Fruit fly (Drosophila melanogaster) whole organism, wandering third instar larva: ENCODE measurements around the gene CG43815.

Experiments
- CG32264 ChIP-seq: fragments of 200-800 bp; sonication (Bioruptor generic); optimal IDR thresholded peaks from 2 replicates; lab custom pipeline; 2016; ENCODE audit warnings: missing biosample characterization, missing genetic modification characterization
- CrebA ChIP-seq: fragments of 200-800 bp; sonication (Bioruptor generic); optimal IDR thresholded peaks from 2 replicates; lab custom pipeline; 2016; ENCODE audit warnings: missing biosample characterization, mild to moderate bottlenecking, missing genetic modification characterization, borderline replicate concordance
- Dif ChIP-seq: fragments of 200-275, 200-300 bp; sonication (Bioruptor generic); optimal IDR thresholded peaks from 2 replicates; lab custom pipeline; 2018; ENCODE audit warnings: missing biosample characterization, missing genetic modification characterization; ENCODE audit not compliant: partially characterized antibody
- GATAd ChIP-seq: sonication (Bioruptor generic); optimal IDR thresholded peaks from 2 replicates; lab custom pipeline; 2016; ENCODE audit warnings: missing biosample characterization, missing genetic modification characterization
- HLH106 ChIP-seq: fragments of 200-800 bp; optimal IDR thresholded peaks from 3 replicates; lab custom pipeline; 2019; ENCODE audit warnings: missing biosample characterization, mild to moderate bottlenecking, missing genetic modification characterization, moderate library complexity
- Hnf4 ChIP-seq: fragments of 200-800 bp; sonication (Bioruptor generic); optimal IDR thresholded peaks from 2 replicates; lab custom pipeline; 2016; ENCODE audit warnings: missing biosample characterization, mild to moderate bottlenecking, missing genetic modification characterization
- Hr78 ChIP-seq: fragments of >200 bp; optimal IDR thresholded peaks from 2 replicates; lab custom pipeline; 2017; ENCODE audit warnings: missing biosample characterization, missing genetic modification characterization
- Hr83 ChIP-seq: fragments of 200-300 bp; sonication (Bioruptor generic); optimal IDR thresholded peaks from 2 replicates; lab custom pipeline; 2016; ENCODE audit warnings: missing biosample characterization, mild to moderate bottlenecking, missing genetic modification characterization, moderate library complexity; ENCODE audit not compliant: poor library complexity, severe bottlenecking
- Jra ChIP-seq: sonication (Bioruptor generic); optimal IDR thresholded peaks from 2 replicates; lab custom pipeline; 2016; ENCODE audit warnings: missing biosample characterization, missing genetic modification characterization
- Myc ChIP-seq: fragments of >200 bp; optimal IDR thresholded peaks from 2 replicates; lab custom pipeline; 2017
- N ChIP-seq: fragments of >200 bp; optimal IDR thresholded peaks from 2 replicates; lab custom pipeline; 2018; ENCODE audit warnings: missing biosample characterization, missing external identifiers, missing genetic modification characterization
- OdsH ChIP-seq: fragments of 200-800 bp; sonication (Bioruptor generic); optimal IDR thresholded peaks from 2 replicates; lab custom pipeline; 2016; ENCODE audit warnings: missing biosample characterization, mild to moderate bottlenecking, missing genetic modification characterization
- Rel ChIP-seq, 2 experiments: fragments of 200-800 bp; sonication (Bioruptor generic) in 1 of 2; optimal IDR thresholded peaks; 2 replicates in 1 of 2; 3 replicates in 1 of 2; lab custom pipeline; 2016 to 2019; ENCODE audit warnings: mild to moderate bottlenecking in 2 of 2, missing biosample characterization in 2 of 2, missing genetic modification characterization in 2 of 2, moderate library complexity in 1 of 2
- Sp1 ChIP-seq: fragments of 200-800 bp; sonication (Bioruptor generic); optimal IDR thresholded peaks from 3 replicates; lab custom pipeline; 2019; ENCODE audit warnings: missing biosample characterization, mild to moderate bottlenecking, missing genetic modification characterization, moderate library complexity
- Vsx2 ChIP-seq: fragments of 200-300, 225-300 bp; sonication (Bioruptor generic); optimal IDR thresholded peaks from 2 replicates; lab custom pipeline; 2018; ENCODE audit warnings: missing biosample characterization, missing genetic modification characterization; ENCODE audit not compliant: partially characterized antibody
- br ChIP-seq: fragments of 200-800 bp; sonication (Bioruptor generic); optimal IDR thresholded peaks from 2 replicates; lab custom pipeline; 2016; ENCODE audit warnings: missing biosample characterization, missing genetic modification characterization
- brk ChIP-seq: fragments of 200-800 bp; sonication (Bioruptor generic); optimal IDR thresholded peaks from 2 replicates; lab custom pipeline; 2016; ENCODE audit warnings: missing biosample characterization, mild to moderate bottlenecking, missing genetic modification characterization
- dl ChIP-seq, 2 experiments: fragments of 175-275, 200-275 bp in 1 of 2; fragments of 200-275 bp in 1 of 2; sonication (Bioruptor generic); optimal IDR thresholded peaks; lab custom pipeline; 2018; ENCODE audit warnings: mild to moderate bottlenecking in 2 of 2, missing biosample characterization in 2 of 2, missing genetic modification characterization in 2 of 2, moderate library complexity in 2 of 2; ENCODE audit not compliant: partially characterized antibody in 2 of 2, insufficient read depth in 1 of 2
- dmrt93B ChIP-seq: fragments of 200-800 bp; sonication (Bioruptor generic); optimal IDR thresholded peaks from 2 replicates; lab custom pipeline; 2018; ENCODE audit warnings: missing biosample characterization, mild to moderate bottlenecking, missing genetic modification characterization
- dsf ChIP-seq: sonication (Bioruptor generic); optimal IDR thresholded peaks from 2 replicates; lab custom pipeline; 2016; ENCODE audit warnings: missing biosample characterization, missing genetic modification characterization, borderline replicate concordance
- ey ChIP-seq: fragments of 200-800 bp; sonication (Bioruptor generic); optimal IDR thresholded peaks from 2 replicates; lab custom pipeline; 2016; ENCODE audit warnings: missing biosample characterization, missing genetic modification characterization
- foxo ChIP-seq, 2 experiments: fragments of 200-800 bp; sonication (Bioruptor generic); optimal IDR thresholded peaks; 2 replicates in 1 of 2; 3 replicates in 1 of 2; lab custom pipeline; 2016 to 2017; ENCODE audit warnings: missing biosample characterization in 2 of 2, missing genetic modification characterization in 2 of 2
- fru ChIP-seq: fragments of 200-800 bp; sonication (Bioruptor generic); optimal IDR thresholded peaks from 3 replicates; lab custom pipeline; 2016; ENCODE audit warnings: missing biosample characterization, mild to moderate bottlenecking, missing genetic modification characterization
- h ChIP-seq: fragments of 200-800 bp; sonication (Bioruptor generic); optimal IDR thresholded peaks from 3 replicates; lab custom pipeline; 2016; ENCODE audit warnings: missing biosample characterization, mild to moderate bottlenecking, missing genetic modification characterization
- jim ChIP-seq: fragments of 175-275, 200-325 bp; sonication (Bioruptor generic); optimal IDR thresholded peaks from 2 replicates; lab custom pipeline; 2016; ENCODE audit warnings: missing biosample characterization, mild to moderate bottlenecking, missing genetic modification characterization
- lola ChIP-seq: fragments of >200 bp; optimal IDR thresholded peaks from 2 replicates; lab custom pipeline; 2017; ENCODE audit warnings: missing biosample characterization, missing genetic modification characterization
- psq ChIP-seq: fragments of 200-800 bp; sonication (Bioruptor generic); optimal IDR thresholded peaks from 3 replicates; lab custom pipeline; 2017; ENCODE audit warnings: missing biosample characterization, mild to moderate bottlenecking, missing genetic modification characterization, moderate library complexity
- rgr ChIP-seq: fragments of 200-800 bp; sonication (Bioruptor generic); optimal IDR thresholded peaks from 3 replicates; lab custom pipeline; 2016; ENCODE audit warnings: missing biosample characterization, mild to moderate bottlenecking, missing genetic modification characterization
- sage ChIP-seq: fragments of 200-800 bp; sonication (Bioruptor generic); optimal IDR thresholded peaks from 2 replicates; lab custom pipeline; 2016; ENCODE audit warnings: missing biosample characterization, mild to moderate bottlenecking, missing genetic modification characterization
- sv ChIP-seq: fragments of 200-800 bp; sonication (Bioruptor generic); optimal IDR thresholded peaks from 3 replicates; lab custom pipeline; 2016; ENCODE audit warnings: missing biosample characterization, missing genetic modification characterization
- tai ChIP-seq: sonication (Bioruptor generic); optimal IDR thresholded peaks from 2 replicates; lab custom pipeline; 2016; ENCODE audit warnings: missing biosample characterization, missing genetic modification characterization
- usp ChIP-seq: fragments of >200 bp; optimal IDR thresholded peaks from 2 replicates; lab custom pipeline; 2017; ENCODE audit warnings: missing biosample characterization, missing genetic modification characterization
- woc ChIP-seq: sonication (Bioruptor generic); optimal IDR thresholded peaks from 2 replicates; lab custom pipeline; 2016; ENCODE audit warnings: missing biosample characterization, mild to moderate bottlenecking, missing genetic modification characterization

CG43815 gene

dm6 chr2L:3584296-3584671 is 8.3 kb downstream of the CG43815 start:
- TF ChIP-seq Hnf4 (GFP tag; lab: Kevin White, UChicago) (no peak), ey (no peak), dsf (no peak), Vsx2 (GFP tag; lab: Kevin White, UChicago) (no peak), Dif (no peak), fru (GFP tag; lab: Kevin White, UChicago) (no peak)

dm6 chr2L:3585318-3585717 is 9.3 kb downstream of the CG43815 start:
- no peak for TF ChIP-seq dmrt93B
- no peak for TF ChIP-seq Jra (GFP tag; lab: Kevin White, UChicago)
- peak in 1 of 2 experiments; percentile 21 for TF ChIP-seq foxo (GFP tag; optimal IDR thresholded peaks at IDR 0.05; lab: Kevin White, UChicago)
- no peak for TF ChIP-seq CrebA
- TF ChIP-seq woc (GFP tag; lab: Kevin White, UChicago) = peak; percentile 2
- TF ChIP-seq lola (GFP tag; lab: Kevin White, UChicago) = no peak
- peak; percentile 8 for TF ChIP-seq h (GFP tag; lab: Kevin White, UChicago)
- TF ChIP-seq OdsH = no peak

dm6 chr2L:3587286-3587685 is 11.3 kb downstream of the CG43815 start:
- TF ChIP-seq Dif (no peak), Hr78 (GFP tag; lab: Kevin White, UChicago) (no peak), sage (no peak), tai (GFP tag; lab: Kevin White, UChicago) (no peak), rgr (peak; percentile 43), h (GFP tag; lab: Kevin White, UChicago) (peak; percentile 61), psq (peak; percentile 13), Hr83 (GFP tag; lab: Kevin White, UChicago) (no peak), dmrt93B (peak; percentile 16), CG32264 (GFP tag; lab: Kevin White, UChicago) (no peak), fru (GFP tag; lab: Kevin White, UChicago) (peak; percentile 58), sv (GFP tag; lab: Kevin White, UChicago) (no peak), br (peak; percentile 29), lola (GFP tag; lab: Kevin White, UChicago) (no peak), N (GFP tag; lab: Kevin White, UChicago) (no peak), dl (GFP tag; optimal IDR thresholded peaks at IDR 0.05; lab: Kevin White, UChicago; ENCODE audit: insufficient read depth in 1 of 2, partially characterized antibody in 2 of 2) (no peak), dsf (no peak), OdsH (peak; percentile 61), HLH106 (tag; lab: Kevin White, UChicago) (peak; percentile 44), foxo (GFP tag; optimal IDR thresholded peaks at IDR 0.05; lab: Kevin White, UChicago) (peak in 1 of 2 experiments; percentile 40), usp (no peak), GATAd (GFP tag; lab: Kevin White, UChicago) (no peak), Jra (GFP tag; lab: Kevin White, UChicago) (no peak), Vsx2 (GFP tag; lab: Kevin White, UChicago) (no peak), Sp1 (GFP tag; lab: Kevin White, UChicago) (peak; percentile 50), woc (GFP tag; lab: Kevin White, UChicago) (peak; percentile 20), Myc (lab: Kevin White, UChicago) (no peak), Hnf4 (GFP tag; lab: Kevin White, UChicago) (peak; percentile 61), ey (peak; percentile 51), Rel (GFP tag; optimal IDR thresholded peaks at IDR 0.05; lab: Kevin White, UChicago) (no peak), Rel (tag; optimal IDR thresholded peaks at IDR 0.05; lab: Kevin White, UChicago) (no peak)

- TF ChIP-seq woc (GFP tag; lab: Kevin White, UChicago) = peak; percentile 8
- TF ChIP-seq brk (GFP tag; lab: Kevin White, UChicago) = peak; percentile 27
- TF ChIP-seq psq = peak; percentile 54
- no peak for TF ChIP-seq N (GFP tag; lab: Kevin White, UChicago)
- peak; percentile 10 for TF ChIP-seq fru (GFP tag; lab: Kevin White, UChicago)
- TF ChIP-seq jim (GFP tag; lab: Kevin White, UChicago) = no peak
- no peak for TF ChIP-seq ey
- peak; percentile 41 for TF ChIP-seq rgr
- no peak for TF ChIP-seq usp
- TF ChIP-seq HLH106 (tag; lab: Kevin White, UChicago) = peak; percentile 68
- peak; percentile 29 for TF ChIP-seq sv (GFP tag; lab: Kevin White, UChicago)
- no peak for TF ChIP-seq Myc (lab: Kevin White, UChicago)
- peak; percentile 64 for TF ChIP-seq Sp1 (GFP tag; lab: Kevin White, UChicago)
- no peak for TF ChIP-seq lola (GFP tag; lab: Kevin White, UChicago)
- peak; percentile 4 for TF ChIP-seq Hnf4 (GFP tag; lab: Kevin White, UChicago)
- peak in 1 of 2 experiments; percentile 67 for TF ChIP-seq foxo (GFP tag; optimal IDR thresholded peaks at IDR 0.05; lab: Kevin White, UChicago)
- peak; percentile 28 for TF ChIP-seq dmrt93B
- peak; percentile 43 for TF ChIP-seq OdsH
- peak; percentile 11 for TF ChIP-seq h (GFP tag; lab: Kevin White, UChicago)
Observed at dm6 chr2L:3587907-3588733, 12.1 kb downstream of the CG43815 start.
